Fruit fly (Drosophila melanogaster) whole organism, embryonic: ENCODE results near the gene spn-B.

Experiments
- Aef1 ChIP-seq: fragments of 200-800 bp; sonication (Bioruptor generic); IDR thresholded peaks from 3 replicates; pipeline ENCODE4 v1.3.6; 2022; ENCODE audit warnings: missing biosample characterization, missing genetic modification characterization
- Atf-2 ChIP-seq: fragments of 200-800 bp; sonication (Bioruptor generic); optimal IDR thresholded peaks from 2 replicates; lab custom pipeline; 2016; ENCODE audit warnings: missing biosample characterization, missing genetic modification characterization
- BEAF-32 ChIP-seq: fragments of 200-800 bp; sonication (Bioruptor generic); optimal IDR thresholded peaks from 3 replicates; lab custom pipeline; 2017; ENCODE audit warnings: missing biosample characterization, missing genetic modification characterization, mild to moderate bottlenecking, moderate library complexity, missing genetic modification reagents
- CG10979 ChIP-seq: fragments of 200-800 bp; sonication (Bioruptor generic); optimal IDR thresholded peaks from 2 replicates; lab custom pipeline; 2018; ENCODE audit warnings: missing biosample characterization, mild to moderate bottlenecking, missing genetic modification characterization, moderate library complexity
- CG11504 ChIP-seq: fragments of 200-800 bp; sonication (Bioruptor generic); optimal IDR thresholded peaks from 3 replicates; lab custom pipeline; 2019; ENCODE audit warnings: missing biosample characterization, mild to moderate bottlenecking, missing genetic modification characterization, moderate library complexity
- CG11723 ChIP-seq: fragments of 200-800 bp; sonication (Bioruptor generic); optimal IDR thresholded peaks from 2 replicates; lab custom pipeline; 2017; ENCODE audit warnings: missing biosample characterization, mild to moderate bottlenecking, missing genetic modification characterization
- CG12219 ChIP-seq: fragments of 200-800 bp; sonication (Bioruptor generic); optimal IDR thresholded peaks from 3 replicates; lab custom pipeline; 2018; ENCODE audit warnings: missing biosample characterization, mild to moderate bottlenecking, missing genetic modification characterization
- CG14014 ChIP-seq: fragments of 200-800 bp; sonication (Bioruptor generic); IDR thresholded peaks from 2 replicates; pipeline ENCODE4 v1.3.6; 2022; ENCODE audit warnings: missing biosample characterization, missing genetic modification characterization
- CG1647 ChIP-seq: fragments of 200-800 bp; sonication (Bioruptor generic); optimal IDR thresholded peaks from 3 replicates; lab custom pipeline; 2016; ENCODE audit warnings: missing biosample characterization, missing genetic modification characterization
- CG33213 ChIP-seq: fragments of 200-800 bp; sonication (Bioruptor generic); optimal IDR thresholded peaks from 3 replicates; lab custom pipeline; 2016; ENCODE audit warnings: missing biosample characterization, missing genetic modification characterization
- CG3838 ChIP-seq: fragments of 200-800 bp; sonication (Bioruptor generic); optimal IDR thresholded peaks from 3 replicates; lab custom pipeline; 2016; ENCODE audit warnings: missing biosample characterization, missing genetic modification characterization
- CG4360 ChIP-seq: fragments of 200-800 bp; sonication (Bioruptor generic); IDR thresholded peaks from 2 replicates; pipeline ENCODE4 v1.3.6; 2022; ENCODE audit warnings: missing biosample characterization, missing genetic modification characterization
- CG4617 ChIP-seq: fragments of 200-800 bp; sonication (Bioruptor generic); optimal IDR thresholded peaks from 3 replicates; lab custom pipeline; 2016; ENCODE audit warnings: missing biosample characterization, missing genetic modification characterization, borderline replicate concordance
- CG6272 ChIP-seq: fragments of 200-800 bp; sonication (Bioruptor generic); IDR thresholded peaks from 2 replicates; pipeline ENCODE4 v1.3.6; 2022; ENCODE audit warnings: missing biosample characterization, missing genetic modification characterization
- CG6683 ChIP-seq: fragments of 200-800 bp; sonication (Bioruptor generic); optimal IDR thresholded peaks from 2 replicates; lab custom pipeline; 2017; ENCODE audit warnings: missing biosample characterization, mild to moderate bottlenecking, missing genetic modification characterization, missing genetic modification reagents
- CG6765 ChIP-seq: fragments of 200-800 bp; sonication (Bioruptor generic); optimal IDR thresholded peaks from 3 replicates; lab custom pipeline; 2017; ENCODE audit warnings: missing biosample characterization, mild to moderate bottlenecking, missing genetic modification characterization
- CG6791 ChIP-seq: fragments of 200-800 bp; sonication (Bioruptor generic); IDR thresholded peaks from 3 replicates; pipeline ENCODE4 v1.3.6; 2022; ENCODE audit warnings: missing biosample characterization, missing genetic modification characterization; ENCODE audit not compliant: partially characterized antibody
- CG7556 ChIP-seq: fragments of 200-800 bp; sonication (Bioruptor generic); optimal IDR thresholded peaks from 2 replicates; lab custom pipeline; 2017; ENCODE audit warnings: missing biosample characterization, mild to moderate bottlenecking, missing genetic modification characterization
- CG9437 ChIP-seq: fragments of 200-800 bp; sonication (Bioruptor generic); optimal IDR thresholded peaks from 2 replicates; lab custom pipeline; 2018; ENCODE audit warnings: missing biosample characterization, mild to moderate bottlenecking, missing genetic modification characterization
- CG9727 ChIP-seq: fragments of 200-800 bp; sonication (Bioruptor generic); optimal IDR thresholded peaks from 3 replicates; lab custom pipeline; 2017; ENCODE audit warnings: missing biosample characterization, mild to moderate bottlenecking, missing genetic modification characterization
- CTCF ChIP-seq: fragments of 200-800 bp; sonication (Bioruptor generic); optimal IDR thresholded peaks from 2 replicates; lab custom pipeline; 2017; ENCODE audit warnings: missing biosample characterization, mild to moderate bottlenecking, missing genetic modification characterization, moderate library complexity
- Dad ChIP-seq: fragments of 200-800 bp; sonication (Bioruptor generic); optimal IDR thresholded peaks from 3 replicates; lab custom pipeline; 2016; ENCODE audit warnings: missing biosample characterization, missing genetic modification characterization
- Dip3 ChIP-seq: fragments of 200-800 bp; sonication (Bioruptor generic); optimal IDR thresholded peaks from 3 replicates; lab custom pipeline; 2016; ENCODE audit warnings: missing biosample characterization, missing genetic modification characterization
- Dref ChIP-seq: fragments of 200-800 bp; sonication (Bioruptor generic); IDR thresholded peaks from 2 replicates; pipeline ENCODE4 v1.3.6; 2022; ENCODE audit warnings: missing biosample characterization, missing genetic modification characterization
- E2f2 ChIP-seq: fragments of 200-800 bp; sonication (Bioruptor generic); IDR thresholded peaks from 2 replicates; pipeline ENCODE4 v1.3.6; 2022; ENCODE audit warnings: missing biosample characterization, missing genetic modification characterization
- Fer2 ChIP-seq: fragments of 200-800 bp; sonication (Bioruptor generic); optimal IDR thresholded peaks from 2 replicates; lab custom pipeline; 2018; ENCODE audit warnings: missing biosample characterization, mild to moderate bottlenecking, missing genetic modification characterization, moderate library complexity
- Gsc ChIP-seq: fragments of 200-800 bp; sonication (Bioruptor generic); IDR thresholded peaks from 2 replicates; pipeline ENCODE4 v1.3.6; 2022; ENCODE audit warnings: missing biosample characterization, missing genetic modification characterization
- H2.0 ChIP-seq: fragments of 200-800 bp; sonication (Bioruptor generic); IDR thresholded peaks from 2 replicates; pipeline ENCODE4 v1.3.6; 2022; ENCODE audit warnings: missing biosample characterization, missing genetic modification characterization
- Hsf ChIP-seq: fragments of 200-800 bp; sonication (Bioruptor generic); optimal IDR thresholded peaks from 3 replicates; lab custom pipeline; 2016; ENCODE audit warnings: missing biosample characterization, missing genetic modification characterization
- Lim3 ChIP-seq: fragments of 200-800 bp; sonication (Bioruptor generic); IDR thresholded peaks from 2 replicates; pipeline ENCODE4 v1.3.6; 2022; ENCODE audit warnings: missing biosample characterization, missing genetic modification characterization
- Max ChIP-seq: fragments of 200-800 bp; sonication (Bioruptor generic); optimal IDR thresholded peaks from 2 replicates; lab custom pipeline; 2016; ENCODE audit warnings: missing biosample characterization, mild to moderate bottlenecking, missing genetic modification characterization
- Opbp ChIP-seq: fragments of 200-800 bp; sonication (Bioruptor generic); IDR thresholded peaks from 3 replicates; pipeline ENCODE4 v1.3.6; 2022; ENCODE audit warnings: missing biosample characterization, missing genetic modification characterization; ENCODE audit not compliant: partially characterized antibody
- Sox102F ChIP-seq: fragments of 200-800 bp; sonication (Bioruptor generic); optimal IDR thresholded peaks from 2 replicates; lab custom pipeline; 2018; ENCODE audit warnings: missing biosample characterization, mild to moderate bottlenecking, missing genetic modification characterization, moderate library complexity
- az2 ChIP-seq: fragments of 200-800 bp; sonication (Bioruptor generic); optimal IDR thresholded peaks from 3 replicates; lab custom pipeline; 2016; ENCODE audit warnings: missing biosample characterization, missing genetic modification characterization
- bab2 ChIP-seq: fragments of 200-800 bp; sonication (Bioruptor generic); optimal IDR thresholded peaks from 2 replicates; lab custom pipeline; 2016; ENCODE audit warnings: missing biosample characterization, missing genetic modification characterization
- bowl ChIP-seq: fragments of 200-800 bp; sonication (Bioruptor generic); IDR thresholded peaks from 2 replicates; pipeline ENCODE4 v1.3.6; 2022; ENCODE audit warnings: missing biosample characterization, missing genetic modification characterization
- crp ChIP-seq, 2 experiments: fragments of 200-800 bp; sonication (Bioruptor generic); optimal IDR thresholded peaks; 2 replicates in 1 of 2; 3 replicates in 1 of 2; lab custom pipeline; 2017; ENCODE audit warnings: missing biosample characterization in 2 of 2, missing genetic modification characterization in 2 of 2, mild to moderate bottlenecking in 1 of 2, moderate library complexity in 1 of 2
- da ChIP-seq: fragments of 200-800 bp; sonication (Bioruptor generic); optimal IDR thresholded peaks from 2 replicates; lab custom pipeline; 2016; ENCODE audit warnings: missing biosample characterization, missing genetic modification characterization
- dmrt99B ChIP-seq: fragments of 200-800 bp; sonication (Bioruptor generic); optimal IDR thresholded peaks from 2 replicates; lab custom pipeline; 2018; ENCODE audit warnings: missing biosample characterization, mild to moderate bottlenecking, missing genetic modification characterization, moderate library complexity
- dysf ChIP-seq: fragments of 200-800 bp; sonication (Bioruptor generic); IDR thresholded peaks from 3 replicates; pipeline ENCODE4 v1.3.6; 2022; ENCODE audit warnings: missing biosample characterization, missing genetic modification characterization
- grau ChIP-seq: fragments of 200-800 bp; optimal IDR thresholded peaks from 3 replicates; lab custom pipeline; 2019; ENCODE audit warnings: missing biosample characterization, mild to moderate bottlenecking, missing genetic modification characterization, moderate library complexity
- lov ChIP-seq, 2 experiments: fragments of 200-800 bp in 1 of 2; fragments of >200 bp in 1 of 2; sonication (Bioruptor generic) in 1 of 2; IDR thresholded peaks in 1 of 2; optimal IDR thresholded peaks in 1 of 2; 2 replicates in 1 of 2; 3 replicates in 1 of 2; pipeline versions ENCODE4 v1.3.6 to Lab custom; 2017 to 2022; ENCODE audit warnings: missing biosample characterization in 1 of 2, missing genetic modification characterization in 1 of 2
- nau ChIP-seq: fragments of 200-800 bp; sonication (Bioruptor generic); optimal IDR thresholded peaks from 3 replicates; lab custom pipeline; 2017; ENCODE audit warnings: missing biosample characterization, mild to moderate bottlenecking, missing genetic modification characterization, missing genetic modification reagents
- pros ChIP-seq: fragments of 200-800 bp; sonication (Bioruptor generic); optimal IDR thresholded peaks from 3 replicates; lab custom pipeline; 2019; ENCODE audit warnings: missing biosample characterization, mild to moderate bottlenecking, missing genetic modification characterization, moderate library complexity
- sob ChIP-seq: fragments of 200-800 bp; sonication (Bioruptor generic); IDR thresholded peaks from 2 replicates; pipeline ENCODE4 v1.3.6; 2022; ENCODE audit warnings: missing biosample characterization, missing genetic modification characterization
- sr ChIP-seq: fragments of 200-800 bp; sonication (Bioruptor generic); IDR thresholded peaks from 3 replicates; pipeline ENCODE4 v1.3.6; 2022; ENCODE audit warnings: missing biosample characterization, missing genetic modification characterization
- tgo ChIP-seq: fragments of 200-800 bp; sonication (Bioruptor generic); IDR thresholded peaks from 3 replicates; pipeline ENCODE4 v1.3.6; 2022; ENCODE audit warnings: missing biosample characterization, missing genetic modification characterization
- ttk ChIP-seq: fragments of 200-800 bp; sonication (Bioruptor generic); IDR thresholded peaks from 2 replicates; pipeline ENCODE4 v2.1.2; 2022; ENCODE audit warnings: missing biosample characterization, missing genetic modification characterization
- yki ChIP-seq: fragments of >200 bp; optimal IDR thresholded peaks from 3 replicates; lab custom pipeline; 2018

The spn-B gene

dm6 chr3R:14346838-14347745 is 19.2 kb downstream of the spn-B start (continued):
- no peak for TF ChIP-seq lov (optimal IDR thresholded peaks at IDR 0.05; lab: Kevin White, UChicago)
- TF ChIP-seq lov (GFP tag; IDR thresholded peaks at IDR 0.05; lab: Robert Waterston, UW): no peak
- no peak for TF ChIP-seq ttk (GFP tag; lab: Robert Waterston, UW)
- TF ChIP-seq CG14014 (GFP tag; lab: Robert Waterston, UW): no peak
- TF ChIP-seq CG12219 (GFP tag; lab: Kevin White, UChicago): peak; percentile 40
- no peak for TF ChIP-seq CG6791
- peak; percentile 69 for TF ChIP-seq dysf (GFP tag; lab: Robert Waterston, UW)
- peak; percentile 82 for TF ChIP-seq CG4360 (GFP tag; lab: Robert Waterston, UW)
- TF ChIP-seq Fer2 (tag; lab: Kevin White, UChicago): peak; percentile 26
- no peak for TF ChIP-seq sr (GFP tag; lab: Robert Waterston, UW)
- TF ChIP-seq Atf-2 (GFP tag; lab: Kevin White, UChicago): peak; percentile 12
- peak; percentile 39; the same call in 2 of the 3 replicates for TF ChIP-seq tgo (GFP tag; lab: Robert Waterston, UW)
- TF ChIP-seq Lim3 (GFP tag; lab: Robert Waterston, UW): no peak
- TF ChIP-seq CG7556 (GFP tag; lab: Kevin White, UChicago): peak; percentile 84
- no peak for TF ChIP-seq crp (GFP tag; optimal IDR thresholded peaks at IDR 0.05; lab: Kevin White, UChicago)
- TF ChIP-seq Dad (GFP tag; lab: Kevin White, UChicago): no peak
- TF ChIP-seq Gsc: no peak
- TF ChIP-seq Opbp: no peak
- peak; percentile 49 for TF ChIP-seq nau
- no peak for TF ChIP-seq da (GFP tag; lab: Kevin White, UChicago)
- TF ChIP-seq CG6765 (GFP tag; lab: Kevin White, UChicago): peak; percentile 36
- peak; percentile 78 for TF ChIP-seq grau
- TF ChIP-seq CG11504 (tag; lab: Kevin White, UChicago): peak; percentile 100
- peak; percentile 47 for TF ChIP-seq bab2 (GFP tag; lab: Kevin White, UChicago)
- peak; percentile 21 for TF ChIP-seq Dip3
- peak; percentile 55 for TF ChIP-seq pros (GFP tag; lab: Kevin White, UChicago)
- no peak for TF ChIP-seq CG6272 (GFP tag; lab: Robert Waterston, UW)
- peak; percentile 70 for TF ChIP-seq Sox102F (GFP tag; lab: Kevin White, UChicago)
- TF ChIP-seq E2f2 (GFP tag; lab: Robert Waterston, UW): peak; percentile 34; the same call in 1 of the 2 replicates
- TF ChIP-seq Dref (GFP tag; lab: Robert Waterston, UW): no peak
- TF ChIP-seq CG10979 (tag; lab: Kevin White, UChicago): peak; percentile 50
- TF ChIP-seq yki: no peak
- peak; percentile 5 for TF ChIP-seq CG9437 (GFP tag; lab: Kevin White, UChicago)
- TF ChIP-seq Aef1 (GFP tag; lab: Robert Waterston, UW): peak; percentile 24; the same call in 1 of the 3 replicates
- TF ChIP-seq CG4617 (GFP tag; lab: Kevin White, UChicago): no peak
- no peak for TF ChIP-seq bowl (GFP tag; lab: Robert Waterston, UW)
- TF ChIP-seq CG11723 (GFP tag; lab: Kevin White, UChicago): peak; percentile 40
- TF ChIP-seq Max (GFP tag; lab: Kevin White, UChicago): peak; percentile 36
- no peak for TF ChIP-seq CG1647 (GFP tag; lab: Kevin White, UChicago)
- peak; percentile 65 for TF ChIP-seq CG9727 (GFP tag; lab: Kevin White, UChicago)
- peak; percentile 60 for TF ChIP-seq CG6683
- TF ChIP-seq dmrt99B: peak; percentile 79
- peak; percentile 40 for TF ChIP-seq az2
- no peak for TF ChIP-seq H2.0 (GFP tag; lab: Robert Waterston, UW)
- TF ChIP-seq CG3838 (GFP tag; lab: Kevin White, UChicago): no peak
- TF ChIP-seq CG33213 (GFP tag; lab: Kevin White, UChicago): peak; percentile 2
- TF ChIP-seq CTCF (GFP tag; lab: Kevin White, UChicago): peak; percentile 5
- TF ChIP-seq Hsf (GFP tag; lab: Kevin White, UChicago): peak; percentile 20
- peak; percentile 49; the same call in 1 of the 2 replicates for TF ChIP-seq sob (GFP tag; lab: Robert Waterston, UW)
- TF ChIP-seq BEAF-32: no peak
